Worm (Caenorhabditis elegans) whole organism, mixed stage, embryonic: ENCODE measurements around the gene abch-1.

Experiments
- blmp-1 ChIP-seq: fragments of 150-350 bp; optimal IDR thresholded peaks from 2 replicates; lab custom pipeline; 2014; ENCODE audit warnings: missing biosample characterization, missing genetic modification characterization
- drap-1 ChIP-seq: fragments of 200-800 bp; sonication (Bioruptor generic); optimal IDR thresholded peaks from 3 replicates; lab custom pipeline; 2018; ENCODE audit warnings: mild to moderate bottlenecking, missing genetic modification characterization, missing compliant biosample characterization
- elt-1 ChIP-seq: sonication (generic microtip); optimal IDR thresholded peaks from 2 replicates; lab custom pipeline; 2017; ENCODE audit warnings: missing genetic modification characterization, mild to moderate bottlenecking, missing compliant biosample characterization, antibody characterized with exemption, moderate library complexity, borderline replicate concordance; ENCODE audit not compliant: insufficient read depth
- elt-3 ChIP-seq: fragments of 150-350 bp; optimal IDR thresholded peaks from 2 replicates; lab custom pipeline; 2014; ENCODE audit warnings: missing biosample characterization, missing genetic modification characterization
- lin-13 ChIP-seq: fragments of 150-350 bp; optimal IDR thresholded peaks from 2 replicates; lab custom pipeline; 2014; ENCODE audit warnings: missing biosample characterization, missing genetic modification characterization
- lsy-2 ChIP-seq: fragments of 150-350 bp; optimal IDR thresholded peaks from 2 replicates; lab custom pipeline; 2014; ENCODE audit warnings: missing biosample characterization, missing genetic modification characterization
- mab-5 ChIP-seq: fragments of 150-350 bp; optimal IDR thresholded peaks from 2 replicates; lab custom pipeline; 2014; ENCODE audit warnings: missing biosample characterization, missing genetic modification characterization
- mls-2 ChIP-seq: sonication (generic microtip); optimal IDR thresholded peaks from 2 replicates; lab custom pipeline; 2016; ENCODE audit warnings: mild to moderate bottlenecking, missing genetic modification characterization, moderate library complexity, missing compliant biosample characterization
- nhr-12 ChIP-seq: fragments of 150-350 bp; optimal IDR thresholded peaks from 2 replicates; lab custom pipeline; 2014; ENCODE audit warnings: missing biosample characterization, missing genetic modification characterization
- nhr-237 ChIP-seq: fragments of 150-350 bp; optimal IDR thresholded peaks from 2 replicates; lab custom pipeline; 2014; ENCODE audit warnings: missing biosample characterization, missing genetic modification characterization
- snpc-4 ChIP-seq: fragments of 150-350 bp; optimal IDR thresholded peaks from 2 replicates; lab custom pipeline; 2014; ENCODE audit warnings: missing biosample characterization, missing genetic modification characterization
- sptf-1 ChIP-seq: sonication (generic microtip); optimal IDR thresholded peaks from 2 replicates; lab custom pipeline; 2017; ENCODE audit warnings: mild to moderate bottlenecking, missing genetic modification characterization, moderate library complexity, missing compliant biosample characterization

DNA sequence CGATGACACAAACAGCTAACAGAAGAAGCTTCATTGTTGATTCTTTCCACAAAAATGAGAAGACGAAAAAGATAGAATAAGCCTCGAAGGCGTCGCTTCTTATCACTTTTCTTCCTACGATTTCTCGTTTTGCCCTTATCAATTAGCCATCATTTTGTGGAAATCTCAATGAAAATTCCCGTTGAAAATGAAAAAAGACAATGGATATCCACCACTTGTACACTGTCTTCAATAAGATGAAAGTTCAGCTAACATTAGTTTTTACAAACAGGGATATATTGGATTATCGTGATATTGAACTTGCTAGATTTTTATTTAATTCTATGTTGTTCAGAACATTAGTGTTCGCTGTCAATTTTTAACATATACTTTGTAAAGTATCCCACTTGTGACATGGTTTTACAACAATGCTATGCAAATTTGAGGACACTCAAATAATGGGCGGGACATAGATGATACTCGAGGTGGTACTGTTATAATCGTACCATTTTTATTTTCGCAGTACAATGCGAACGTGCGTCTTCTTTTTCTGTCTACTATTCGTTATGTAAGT, 35.3 kb upstream of the abch-1 start, which contains the start of the genes F18C5.5 and F18C5.9:
- TF ChIP-seq elt-1 (tag; lab: Kevin White, UChicago) (no peak), elt-3 (tag; lab: Kevin White, UChicago) (no peak), snpc-4 (tag; lab: Kevin White, UChicago) (no peak), sptf-1 (tag; lab: Kevin White, UChicago) (no peak), nhr-12 (no peak), lsy-2 (no peak), blmp-1 (tag; lab: Kevin White, UChicago) (no peak), nhr-237 (tag; lab: Kevin White, UChicago) (no peak), mls-2 (tag; lab: Kevin White, UChicago) (no peak), lin-13 (no peak), drap-1 (no peak), mab-5 (no peak)
